Worm (Caenorhabditis elegans): ENCODE data around the gene tag-314.

ce11 chrV:10382142-10382541 is 46.4 kb downstream of the tag-314 start, which contains the start of gene pqn-2:
- TF ChIP-seq zip-8 (tag; optimal IDR thresholded peaks at IDR 0.05): no peak
- no peak for TF ChIP-seq ceh-43 (GFP tag; optimal IDR thresholded peaks at IDR 0.05)
- TF ChIP-seq blmp-1 (tag; optimal IDR thresholded peaks at IDR 0.05): no peak
- no peak for TF ChIP-seq nhr-28 (tag; optimal IDR thresholded peaks at IDR 0.05)
- no peak for TF ChIP-seq pha-4 (tag; optimal IDR thresholded peaks at IDR 0.05)
- TF ChIP-seq mep-1 (tag; optimal IDR thresholded peaks at IDR 0.05): no peak
- TF ChIP-seq unc-62 (GFP tag; optimal IDR thresholded peaks at IDR 0.05): no peak
- no peak for TF ChIP-seq lsy-2 (tag; optimal IDR thresholded peaks at IDR 0.05)
- TF ChIP-seq ztf-11 (tag; optimal IDR thresholded peaks at IDR 0.05): no peak
- no peak for TF ChIP-seq nhr-12 (tag; optimal IDR thresholded peaks at IDR 0.05)

Measured in whole organism, mixed stage, embryonic.